Worm (Caenorhabditis elegans) whole organism, L3 larva: ENCODE measurements around the gene zyg-11.

Experiments used
- R02D3.7 ChIP-seq: fragments of 150-350 bp; optimal IDR thresholded peaks from 2 replicates; lab custom pipeline; 2014; ENCODE audit warnings: missing biosample characterization, missing genetic modification characterization
- ZK546.5 ChIP-seq: sonication (generic microtip); optimal IDR thresholded peaks from 2 replicates; lab custom pipeline; 2017; ENCODE audit warnings: missing biosample characterization, missing genetic modification characterization
- aly-2 ChIP-seq: fragments of 150-350 bp; optimal IDR thresholded peaks from 2 replicates; lab custom pipeline; 2014; ENCODE audit warnings: missing biosample characterization, missing genetic modification characterization
- ceh-16 ChIP-seq: sonication (generic microtip); optimal IDR thresholded peaks from 2 replicates; lab custom pipeline; 2017; ENCODE audit warnings: missing biosample characterization, missing genetic modification characterization
- ceh-28 ChIP-seq: fragments of 150-350 bp; optimal IDR thresholded peaks from 2 replicates; lab custom pipeline; 2014; ENCODE audit warnings: missing biosample characterization, missing genetic modification reagents, missing genetic modification characterization
- ceh-82 ChIP-seq: fragments of 150-350 bp; optimal IDR thresholded peaks from 2 replicates; lab custom pipeline; 2014; ENCODE audit warnings: missing biosample characterization, missing genetic modification characterization
- ceh-9 ChIP-seq: sonication (generic microtip); optimal IDR thresholded peaks from 2 replicates; lab custom pipeline; 2018; ENCODE audit warnings: missing biosample characterization, missing genetic modification characterization
- egl-5 ChIP-seq: fragments of 150-350 bp; optimal IDR thresholded peaks from 2 replicates; lab custom pipeline; 2017; ENCODE audit warnings: missing biosample characterization, missing genetic modification reagents, missing genetic modification characterization, inconsistent platforms
- elt-1 ChIP-seq: fragments of 150-350 bp; optimal IDR thresholded peaks from 2 replicates; lab custom pipeline; 2014; ENCODE audit warnings: missing biosample characterization, missing genetic modification characterization
- elt-2 ChIP-seq: sonication (generic microtip); optimal IDR thresholded peaks from 2 replicates; lab custom pipeline; 2016; ENCODE audit warnings: missing genetic modification reagents, mild to moderate bottlenecking, missing genetic modification characterization, missing compliant biosample characterization
- eor-1 ChIP-seq, 2 experiments: fragments of 150-350 bp; optimal IDR thresholded peaks; 2 replicates each; lab custom pipeline; 2014 to 2018; ENCODE audit warnings: missing biosample characterization in 2 of 2, missing genetic modification characterization in 2 of 2
- fkh-2 ChIP-seq: fragments of 150-350 bp; optimal IDR thresholded peaks from 2 replicates; lab custom pipeline; 2014; ENCODE audit warnings: missing biosample characterization, missing genetic modification reagents, missing genetic modification characterization
- hmg-11 ChIP-seq: sonication (generic microtip); optimal IDR thresholded peaks from 2 replicates; lab custom pipeline; 2016; ENCODE audit warnings: missing genetic modification characterization, missing compliant biosample characterization
- jun-1 ChIP-seq: fragments of 150-350 bp; optimal IDR thresholded peaks from 2 replicates; lab custom pipeline; 2014; ENCODE audit warnings: missing biosample characterization, missing genetic modification reagents, missing genetic modification characterization
- lin-39 ChIP-seq: fragments of 150-350 bp; optimal IDR thresholded peaks from 2 replicates; lab custom pipeline; 2018; ENCODE audit warnings: missing biosample characterization, missing genetic modification reagents, missing genetic modification characterization
- lsy-12 ChIP-seq: sonication (generic microtip); optimal IDR thresholded peaks from 2 replicates; lab custom pipeline; 2016; ENCODE audit warnings: mild to moderate bottlenecking, missing genetic modification characterization, missing compliant biosample characterization
- mml-1 ChIP-seq: fragments of 150-350 bp; sonication (generic microtip); optimal IDR thresholded peaks from 3 replicates; lab custom pipeline; 2014; ENCODE audit warnings: missing biosample characterization, missing genetic modification characterization
- nhr-11 ChIP-seq: fragments of 150-350 bp; optimal IDR thresholded peaks from 2 replicates; lab custom pipeline; 2014; ENCODE audit warnings: missing biosample characterization, missing genetic modification characterization
- nhr-23 ChIP-seq: fragments of 150-350 bp; optimal IDR thresholded peaks from 2 replicates; lab custom pipeline; 2014; ENCODE audit warnings: missing biosample characterization, missing genetic modification reagents, missing genetic modification characterization
- nhr-237 ChIP-seq: fragments of 150-350 bp; optimal IDR thresholded peaks from 2 replicates; lab custom pipeline; 2014; ENCODE audit warnings: missing biosample characterization, missing genetic modification characterization
- nhr-25 ChIP-seq: sonication (generic microtip); optimal IDR thresholded peaks from 2 replicates; lab custom pipeline; 2017; ENCODE audit warnings: missing biosample characterization, missing genetic modification characterization
- nhr-28 ChIP-seq: fragments of 150-350 bp; optimal IDR thresholded peaks from 2 replicates; lab custom pipeline; 2014; ENCODE audit warnings: missing biosample characterization, missing genetic modification characterization
- nhr-67 ChIP-seq: fragments of 150-350 bp; optimal IDR thresholded peaks from 2 replicates; lab custom pipeline; 2014; ENCODE audit warnings: missing biosample characterization, missing genetic modification characterization
- nhr-76 ChIP-seq: fragments of 150-350 bp; sonication (generic microtip); optimal IDR thresholded peaks from 5 replicates; lab custom pipeline; 2014; ENCODE audit warnings: missing biosample characterization, missing genetic modification characterization
- nhr-77 ChIP-seq: fragments of 150-350 bp; optimal IDR thresholded peaks from 2 replicates; lab custom pipeline; 2014; ENCODE audit warnings: missing biosample characterization, missing genetic modification characterization
- pha-4 ChIP-seq: fragments of 150-350 bp; optimal IDR thresholded peaks from 2 replicates; lab custom pipeline; 2014; ENCODE audit warnings: missing biosample characterization, missing genetic modification reagents, missing genetic modification characterization
- pqm-1 ChIP-seq: fragments of 150-350 bp; optimal IDR thresholded peaks from 2 replicates; lab custom pipeline; 2017; ENCODE audit warnings: missing biosample characterization, missing genetic modification characterization, inconsistent platforms
- sea-2 ChIP-seq: fragments of 150-350 bp; sonication (generic microtip); optimal IDR thresholded peaks from 4 replicates; lab custom pipeline; 2014; ENCODE audit warnings: missing biosample characterization, missing genetic modification reagents, missing genetic modification characterization
- skn-1 ChIP-seq: fragments of 150-350 bp; optimal IDR thresholded peaks from 2 replicates; lab custom pipeline; 2014; ENCODE audit warnings: missing biosample characterization, missing genetic modification characterization
- snpc-4 ChIP-seq: fragments of 150-350 bp; optimal IDR thresholded peaks from 2 replicates; lab custom pipeline; 2014; ENCODE audit warnings: missing biosample characterization, missing genetic modification characterization
- unc-39 ChIP-seq: sonication (generic microtip); optimal IDR thresholded peaks from 4 replicates; lab custom pipeline; 2017; ENCODE audit warnings: missing biosample characterization, missing genetic modification characterization
- unc-62 ChIP-seq: fragments of 150-350 bp; sonication (generic microtip); optimal IDR thresholded peaks from 4 replicates; lab custom pipeline; 2014; ENCODE audit warnings: missing biosample characterization, missing genetic modification reagents, missing genetic modification characterization
- ztf-11 ChIP-seq: fragments of 150-350 bp; optimal IDR thresholded peaks from 2 replicates; lab custom pipeline; 2014; ENCODE audit warnings: missing biosample characterization, missing genetic modification characterization
- ztf-4 ChIP-seq: fragments of 150-350 bp; optimal IDR thresholded peaks from 2 replicates; lab custom pipeline; 2014; ENCODE audit warnings: missing biosample characterization, missing genetic modification characterization

Gene zyg-11

ce11 chrII:8052172-8052571 is 34.7 kb downstream of the zyg-11 start:
- TF ChIP-seq snpc-4 (tag; lab: Kevin White, UChicago) (no peak), egl-5 (no peak), nhr-11 (tag; lab: Kevin White, UChicago) (no peak), ceh-9 (tag; lab: Kevin White, UChicago) (no peak), ceh-28 (tag; lab: Kevin White, UChicago) (no peak), hmg-11 (no peak), ztf-11 (tag; lab: Kevin White, UChicago) (no peak)

ce11 chrII:8052850-8053249 is 35.4 kb downstream of the zyg-11 start, which contains the start of gene T05H10.4:
TSS of gene T05H10.4 (plus strand) at chrII:8053150.
- no peak for TF ChIP-seq ceh-16 (tag; lab: Kevin White, UChicago)
- no peak for TF ChIP-seq skn-1 (tag; lab: Kevin White, UChicago)
- TF ChIP-seq pha-4 (tag; lab: Kevin White, UChicago), result no peak
- TF ChIP-seq nhr-237 (tag; lab: Kevin White, UChicago), result no peak
- TF ChIP-seq nhr-23 (tag; lab: Kevin White, UChicago), result no peak
- TF ChIP-seq unc-39, result no peak
- TF ChIP-seq pqm-1 (tag; lab: Kevin White, UChicago), result no peak
- TF ChIP-seq nhr-28, result no peak
- no peak for TF ChIP-seq nhr-76
- TF ChIP-seq, all 47 proteins: peak for 0

- TF ChIP-seq pqm-1 (tag; lab: Kevin White, UChicago) (no peak), nhr-237 (tag; lab: Kevin White, UChicago) (no peak), ztf-4 (tag; lab: Kevin White, UChicago) (no peak), nhr-23 (tag; lab: Kevin White, UChicago) (no peak), jun-1 (tag; lab: Kevin White, UChicago) (no peak), elt-1 (tag; lab: Kevin White, UChicago) (no peak), ceh-16 (tag; lab: Kevin White, UChicago) (no peak), ZK546.5 (no peak), elt-2 (tag; lab: Kevin White, UChicago) (no peak), nhr-67 (tag; lab: Kevin White, UChicago) (no peak), sea-2 (GFP tag; lab: Kevin White, UChicago) (no peak), nhr-77 (no peak), ztf-11 (tag; lab: Kevin White, UChicago) (no peak), ceh-82 (tag; lab: Kevin White, UChicago) (no peak), fkh-2 (tag; lab: Kevin White, UChicago) (no peak), pha-4 (tag; lab: Kevin White, UChicago) (no peak), aly-2 (tag; lab: Kevin White, UChicago) (no peak), lin-39 (no peak), skn-1 (tag; lab: Kevin White, UChicago) (no peak)
Observed at ce11 chrII:8057911-8058310, 40.4 kb downstream of the zyg-11 start.

- TF ChIP-seq R02D3.7 (no peak), nhr-25 (tag; lab: Kevin White, UChicago) (no peak), mml-1 (no peak), lsy-12 (no peak), elt-2 (tag; lab: Kevin White, UChicago) (no peak), ceh-82 (tag; lab: Kevin White, UChicago) (no peak), ceh-28 (tag; lab: Kevin White, UChicago) (no peak), nhr-237 (tag; lab: Kevin White, UChicago) (no peak), pha-4 (tag; lab: Kevin White, UChicago) (no peak), aly-2 (tag; lab: Kevin White, UChicago) (no peak), ceh-16 (tag; lab: Kevin White, UChicago) (no peak), eor-1 (tag; optimal IDR thresholded peaks at IDR 0.05; lab: Kevin White, UChicago) (no peak), pqm-1 (tag; lab: Kevin White, UChicago) (no peak)
Observed at ce11 chrII:8058769-8059168, 41.3 kb downstream of the zyg-11 start, which contains the start of gene T05H10.8. TSS of gene T05H10.8 (plus strand) at chrII:8059069.

- TF ChIP-seq nhr-11 (tag; lab: Kevin White, UChicago), result peak; percentile 81
- no peak for TF ChIP-seq unc-62
Observed at ce11 chrII:8059532-8059931, 42.1 kb downstream of the zyg-11 start.
